Fruit fly (Drosophila melanogaster) whole organism, prepupa: ENCODE results near the gene RhoGEF64C.

Source experiments
- CG10631 ChIP-seq: fragments of 200-800 bp; sonication (Bioruptor generic); optimal IDR thresholded peaks from 2 replicates; lab custom pipeline; 2016; ENCODE audit warnings: missing biosample characterization, missing genetic modification characterization
- CG10669 ChIP-seq: fragments of 200-800 bp; sonication (Bioruptor generic); optimal IDR thresholded peaks from 3 replicates; lab custom pipeline; 2018; ENCODE audit warnings: missing biosample characterization, mild to moderate bottlenecking, missing genetic modification characterization, moderate library complexity
- CG11294 ChIP-seq: fragments of 200-800 bp; sonication (Bioruptor generic); IDR thresholded peaks from 2 replicates; pipeline ENCODE4 v1.3.6; 2022; ENCODE audit warnings: missing biosample characterization, missing genetic modification characterization
- CG11762 ChIP-seq: fragments of 200-800 bp; sonication (Bioruptor generic); optimal IDR thresholded peaks from 3 replicates; lab custom pipeline; 2016; ENCODE audit warnings: missing biosample characterization, missing genetic modification characterization; ENCODE audit not compliant: insufficient read depth
- CG11902 ChIP-seq: fragments of 200-800 bp; sonication (Bioruptor generic); optimal IDR thresholded peaks from 3 replicates; lab custom pipeline; 2016; ENCODE audit warnings: missing biosample characterization, missing genetic modification characterization
- CG15336 ChIP-seq: fragments of 200-800 bp; sonication (Bioruptor generic); IDR thresholded peaks from 2 replicates; pipeline ENCODE4 v1.3.6; 2022; ENCODE audit warnings: missing biosample characterization, missing genetic modification characterization
- CG1621 ChIP-seq: fragments of 200-800 bp; sonication (Bioruptor generic); optimal IDR thresholded peaks from 3 replicates; lab custom pipeline; 2018; ENCODE audit warnings: missing biosample characterization, mild to moderate bottlenecking, missing genetic modification characterization
- CG16779 ChIP-seq: fragments of 200-800 bp; sonication (Bioruptor generic); optimal IDR thresholded peaks from 3 replicates; lab custom pipeline; 2017; ENCODE audit warnings: missing biosample characterization, mild to moderate bottlenecking, missing genetic modification characterization
- CG3032 ChIP-seq: fragments of 200-800 bp; optimal IDR thresholded peaks from 2 replicates; lab custom pipeline; 2019; ENCODE audit warnings: missing biosample characterization, mild to moderate bottlenecking, missing genetic modification characterization, moderate library complexity
- CG31627 ChIP-seq: fragments of 200-800 bp; sonication (Bioruptor generic); optimal IDR thresholded peaks from 3 replicates; lab custom pipeline; 2016; ENCODE audit warnings: missing biosample characterization, missing genetic modification characterization
- CG32006 ChIP-seq: fragments of 200-800 bp; sonication (Bioruptor generic); optimal IDR thresholded peaks from 3 replicates; lab custom pipeline; 2017; ENCODE audit warnings: missing biosample characterization, mild to moderate bottlenecking, missing genetic modification characterization
- CG34406 ChIP-seq: fragments of 200-800 bp; sonication (Bioruptor generic); optimal IDR thresholded peaks from 3 replicates; lab custom pipeline; 2016; ENCODE audit warnings: missing biosample characterization, missing genetic modification characterization
- CG3919 ChIP-seq: fragments of 200-800 bp; sonication (Bioruptor generic); optimal IDR thresholded peaks from 3 replicates; lab custom pipeline; 2016; ENCODE audit warnings: missing biosample characterization, missing genetic modification characterization
- CG4318 ChIP-seq: fragments of 200-800 bp; sonication (Bioruptor generic); optimal IDR thresholded peaks from 3 replicates; lab custom pipeline; 2017; ENCODE audit warnings: missing biosample characterization, mild to moderate bottlenecking, missing genetic modification characterization
- CG6163 ChIP-seq: fragments of 200-800 bp; sonication (Bioruptor generic); IDR thresholded peaks from 3 replicates; pipeline ENCODE4 v1.3.6; 2022; ENCODE audit warnings: missing biosample characterization, missing genetic modification characterization
- CG6276 ChIP-seq: fragments of 200-800 bp; sonication (Bioruptor generic); optimal IDR thresholded peaks from 2 replicates; lab custom pipeline; 2017; ENCODE audit warnings: missing biosample characterization, mild to moderate bottlenecking, missing genetic modification characterization
- CG6792 ChIP-seq: fragments of 200-800 bp; sonication (Bioruptor generic); optimal IDR thresholded peaks from 3 replicates; lab custom pipeline; 2016; ENCODE audit warnings: missing biosample characterization, missing genetic modification characterization
- CG6808 ChIP-seq: fragments of 200-800 bp; sonication (Bioruptor generic); optimal IDR thresholded peaks from 3 replicates; lab custom pipeline; 2017; ENCODE audit warnings: missing biosample characterization, missing genetic modification characterization, mild to moderate bottlenecking, moderate library complexity, missing genetic modification reagents
- CG6854 ChIP-seq: fragments of 200-800 bp; sonication (Bioruptor generic); optimal IDR thresholded peaks from 2 replicates; lab custom pipeline; 2017; ENCODE audit warnings: missing biosample characterization, mild to moderate bottlenecking, missing genetic modification characterization
- CG7368 ChIP-seq: fragments of 200-800 bp; sonication (Bioruptor generic); optimal IDR thresholded peaks from 3 replicates; lab custom pipeline; 2016; ENCODE audit warnings: missing biosample characterization, missing genetic modification characterization
- CG8119 ChIP-seq: fragments of 200-800 bp; sonication (Bioruptor generic); IDR thresholded peaks from 3 replicates; pipeline ENCODE4 v1.3.6; 2022; ENCODE audit warnings: missing biosample characterization, missing genetic modification characterization
- CG8319 ChIP-seq: fragments of 200-800 bp; sonication (Bioruptor generic); optimal IDR thresholded peaks from 3 replicates; lab custom pipeline; 2016; ENCODE audit warnings: missing biosample characterization, missing genetic modification characterization
- CG9139 ChIP-seq: fragments of 200-800 bp; sonication (Bioruptor generic); optimal IDR thresholded peaks from 3 replicates; lab custom pipeline; 2017; ENCODE audit warnings: missing biosample characterization, mild to moderate bottlenecking, missing genetic modification characterization
- Eip75B ChIP-seq: fragments of 200-800 bp; sonication (Bioruptor generic); optimal IDR thresholded peaks from 3 replicates; lab custom pipeline; 2016; ENCODE audit warnings: missing biosample characterization, missing genetic modification characterization
- Eip78C ChIP-seq: fragments of 200-800 bp; sonication (Bioruptor generic); peaks from one replicate; lab custom pipeline; 2016; ENCODE audit warnings: missing biosample characterization, missing genetic modification characterization
- Eip93F ChIP-seq: fragments of 200-800 bp; sonication (Bioruptor generic); optimal IDR thresholded peaks from 2 replicates; lab custom pipeline; 2016; ENCODE audit warnings: missing biosample characterization, mild to moderate bottlenecking, missing genetic modification characterization
- Ets21C ChIP-seq: fragments of 200-800 bp; sonication (Bioruptor generic); optimal IDR thresholded peaks from 3 replicates; lab custom pipeline; 2016; ENCODE audit warnings: missing biosample characterization, missing genetic modification characterization
- Ets96B ChIP-seq: fragments of 200-800 bp; optimal IDR thresholded peaks from 2 replicates; lab custom pipeline; 2019; ENCODE audit warnings: missing biosample characterization, mild to moderate bottlenecking, missing genetic modification characterization, moderate library complexity
- Gug ChIP-seq: fragments of 200-800 bp; sonication (Bioruptor generic); IDR thresholded peaks from 2 replicates; pipeline ENCODE4 v1.3.6; 2022; ENCODE audit warnings: missing biosample characterization, missing genetic modification characterization
- Hr39 ChIP-seq: fragments of 200-800 bp; sonication (Bioruptor generic); optimal IDR thresholded peaks from 2 replicates; lab custom pipeline; 2016; ENCODE audit warnings: missing biosample characterization, missing genetic modification characterization
- Hr4 ChIP-seq: fragments of 200-800 bp; sonication (Bioruptor generic); optimal IDR thresholded peaks from 3 replicates; lab custom pipeline; 2016; ENCODE audit warnings: missing biosample characterization, missing genetic modification characterization
- Lpt ChIP-seq: fragments of 200-800 bp; sonication (Bioruptor generic); optimal IDR thresholded peaks from 3 replicates; lab custom pipeline; 2016; ENCODE audit warnings: missing biosample characterization, missing genetic modification characterization
- Met ChIP-seq: fragments of 200-800 bp; sonication (Bioruptor generic); optimal IDR thresholded peaks from 3 replicates; lab custom pipeline; 2016; ENCODE audit warnings: missing biosample characterization, missing genetic modification characterization
- OdsH ChIP-seq: fragments of 200-800 bp; sonication (Bioruptor generic); optimal IDR thresholded peaks from 3 replicates; lab custom pipeline; 2016; ENCODE audit warnings: missing biosample characterization, missing genetic modification characterization
- Smox ChIP-seq: fragments of 200-800 bp; sonication (Bioruptor generic); optimal IDR thresholded peaks from 3 replicates; lab custom pipeline; 2016; ENCODE audit warnings: missing biosample characterization, missing genetic modification characterization
- Sox102F ChIP-seq: fragments of 200-800 bp; sonication (Bioruptor generic); optimal IDR thresholded peaks from 2 replicates; lab custom pipeline; 2016; ENCODE audit warnings: missing biosample characterization, mild to moderate bottlenecking, missing genetic modification characterization
- Sox14 ChIP-seq: fragments of 200-800 bp; sonication (Bioruptor generic); optimal IDR thresholded peaks from 3 replicates; lab custom pipeline; 2016; ENCODE audit warnings: missing biosample characterization, missing genetic modification characterization
- Sox15 ChIP-seq: fragments of 200-800 bp; sonication (Bioruptor generic); optimal IDR thresholded peaks from 3 replicates; lab custom pipeline; 2016; ENCODE audit warnings: missing biosample characterization, missing genetic modification characterization
- achi ChIP-seq: fragments of 200-800 bp; sonication (Bioruptor generic); optimal IDR thresholded peaks from 3 replicates; lab custom pipeline; 2016; ENCODE audit warnings: missing biosample characterization, missing genetic modification characterization
- acj6 ChIP-seq: fragments of 200-800 bp; sonication (Bioruptor generic); optimal IDR thresholded peaks from 3 replicates; lab custom pipeline; 2016; ENCODE audit warnings: missing biosample characterization, missing genetic modification characterization
- cyc ChIP-seq: fragments of 200-800 bp; sonication (Bioruptor generic); optimal IDR thresholded peaks from 3 replicates; lab custom pipeline; 2016; ENCODE audit warnings: missing biosample characterization, missing genetic modification characterization
- dac ChIP-seq: fragments of 200-800 bp; sonication (Bioruptor generic); optimal IDR thresholded peaks from 2 replicates; lab custom pipeline; 2017; ENCODE audit warnings: missing biosample characterization, mild to moderate bottlenecking, missing genetic modification characterization
- dsx ChIP-seq: fragments of 200-800 bp; optimal IDR thresholded peaks from 3 replicates; lab custom pipeline; 2019; ENCODE audit warnings: missing biosample characterization, mild to moderate bottlenecking, missing genetic modification characterization, moderate library complexity; ENCODE audit not compliant: poor library complexity, severe bottlenecking
- eg ChIP-seq: fragments of 200-800 bp; sonication (Bioruptor generic); IDR thresholded peaks from 3 replicates; pipeline ENCODE4 v1.3.6; 2022; ENCODE audit warnings: missing biosample characterization, missing genetic modification characterization
- fd59A ChIP-seq: fragments of 200-800 bp; sonication (Bioruptor generic); optimal IDR thresholded peaks from 2 replicates; lab custom pipeline; 2017; ENCODE audit warnings: missing biosample characterization, mild to moderate bottlenecking, missing genetic modification characterization, missing genetic modification reagents
- lz ChIP-seq: fragments of 200-800 bp; sonication (Bioruptor generic); optimal IDR thresholded peaks from 3 replicates; lab custom pipeline; 2016; ENCODE audit warnings: missing biosample characterization, missing genetic modification characterization
- net ChIP-seq: fragments of 200-800 bp; sonication (Bioruptor generic); optimal IDR thresholded peaks from 3 replicates; lab custom pipeline; 2016; ENCODE audit warnings: missing biosample characterization, missing genetic modification characterization
- pdm3 ChIP-seq: fragments of 200-800 bp; sonication (Bioruptor generic); optimal IDR thresholded peaks from 3 replicates; lab custom pipeline; 2016; ENCODE audit warnings: missing biosample characterization, missing genetic modification characterization
- salr ChIP-seq, 2 experiments: fragments of 200-800 bp; sonication (Bioruptor generic); optimal IDR thresholded peaks; 3 replicates each; lab custom pipeline; 2016 to 2018; ENCODE audit warnings: missing biosample characterization in 2 of 2, missing genetic modification characterization in 2 of 2, mild to moderate bottlenecking in 1 of 2
- spab ChIP-seq: fragments of 200-800 bp; sonication (Bioruptor generic); optimal IDR thresholded peaks from 2 replicates; lab custom pipeline; 2017; ENCODE audit warnings: missing biosample characterization, mild to moderate bottlenecking, missing genetic modification characterization, missing genetic modification reagents
- ss ChIP-seq, 2 experiments: fragments of 200-800 bp; sonication (Bioruptor generic); optimal IDR thresholded peaks; 2 replicates in 1 of 2; 3 replicates in 1 of 2; lab custom pipeline; 2017 to 2018; ENCODE audit warnings: mild to moderate bottlenecking in 2 of 2, missing biosample characterization in 2 of 2, missing genetic modification characterization in 2 of 2, moderate library complexity in 1 of 2
- svp ChIP-seq: fragments of 200-800 bp; sonication (Bioruptor generic); peaks from one replicate; lab custom pipeline; 2016; ENCODE audit warnings: missing biosample characterization, missing genetic modification characterization
- topi ChIP-seq: fragments of 200-800 bp; sonication (Bioruptor generic); optimal IDR thresholded peaks from 3 replicates; lab custom pipeline; 2016; ENCODE audit warnings: missing biosample characterization, missing genetic modification characterization

RhoGEF64C gene

dm6 chr3L:4721886-4722285, 29.3 kb downstream of the RhoGEF64C start:
- TF ChIP-seq cyc: no peak
- peak; percentile 89 for TF ChIP-seq CG6276
- peak; percentile 83 for TF ChIP-seq Lpt (GFP tag; lab: Kevin White, UChicago)
- TF ChIP-seq CG9139: no peak
- peak; percentile 30 for TF ChIP-seq topi (GFP tag; lab: Kevin White, UChicago)
- TF ChIP-seq CG11762 (GFP tag; lab: Kevin White, UChicago): peak; percentile 55
- TF ChIP-seq Met: no peak
- peak; percentile 60 for TF ChIP-seq CG16779 (tag; lab: Kevin White, UChicago)
- peak; percentile 82 for TF ChIP-seq CG3919 (GFP tag; lab: Kevin White, UChicago)
- peak; percentile 58 for TF ChIP-seq svp (GFP tag; lab: Kevin White, UChicago)
- peak; percentile 36 for TF ChIP-seq fd59A (GFP tag; lab: Kevin White, UChicago)
- no peak for TF ChIP-seq Eip93F
- peak; percentile 21 for TF ChIP-seq Sox14 (GFP tag; lab: Kevin White, UChicago)
- TF ChIP-seq CG8319 (GFP tag; lab: Kevin White, UChicago): peak; percentile 17
- TF ChIP-seq acj6 (GFP tag; lab: Kevin White, UChicago): peak; percentile 76
- peak; percentile 60 for TF ChIP-seq spab
- TF ChIP-seq Gug (GFP tag; lab: Robert Waterston, UW): peak; percentile 89
- TF ChIP-seq CG3032: peak; percentile 68
- peak; percentile 82 for TF ChIP-seq Hr4
- peak; percentile 36 to 37 for TF ChIP-seq ss (GFP tag; optimal IDR thresholded peaks at IDR 0.05; lab: Kevin White, UChicago)
- TF ChIP-seq CG7368: peak; percentile 42
- TF ChIP-seq CG32006 (GFP tag; lab: Kevin White, UChicago): peak; percentile 91
- peak; percentile 90 for TF ChIP-seq CG6163 (GFP tag; lab: Robert Waterston, UW)
- peak; percentile 82 for TF ChIP-seq CG4318 (GFP tag; lab: Kevin White, UChicago)
- peak; percentile 48 for TF ChIP-seq dsx
- TF ChIP-seq Eip78C: peak; percentile 94
- TF ChIP-seq OdsH (GFP tag; lab: Kevin White, UChicago): peak; percentile 84
- peak; percentile 75 for TF ChIP-seq CG11294 (GFP tag; lab: Robert Waterston, UW)
- TF ChIP-seq CG6854 (GFP tag; lab: Kevin White, UChicago): no peak
- TF ChIP-seq CG6792 (GFP tag; lab: Kevin White, UChicago): peak; percentile 68
- TF ChIP-seq salr (GFP tag; optimal IDR thresholded peaks at IDR 0.05; lab: Kevin White, UChicago): peak in 1 of 2 experiments; percentile 75
- peak; percentile 80 for TF ChIP-seq CG10631
- TF ChIP-seq dac (GFP tag; lab: Kevin White, UChicago): peak; percentile 74
- TF ChIP-seq Smox (GFP tag; lab: Kevin White, UChicago): no peak
- TF ChIP-seq achi (GFP tag; lab: Kevin White, UChicago): peak; percentile 80
- TF ChIP-seq CG34406 (GFP tag; lab: Kevin White, UChicago): peak; percentile 68
- TF ChIP-seq CG11902 (GFP tag; lab: Kevin White, UChicago): no peak
- peak; percentile 93 for TF ChIP-seq eg
- peak; percentile 31 for TF ChIP-seq CG1621 (tag; lab: Kevin White, UChicago)
- peak; percentile 94 for TF ChIP-seq CG15336 (GFP tag; lab: Robert Waterston, UW)
- TF ChIP-seq Ets96B (tag; lab: Kevin White, UChicago): peak; percentile 60
- TF ChIP-seq CG6808: peak; percentile 23
- TF ChIP-seq Sox15 (GFP tag; lab: Kevin White, UChicago): peak; percentile 0
- no peak for TF ChIP-seq Ets21C (GFP tag; lab: Kevin White, UChicago)
- TF ChIP-seq pdm3 (GFP tag; lab: Kevin White, UChicago): peak; percentile 68
- peak; percentile 76 for TF ChIP-seq net (GFP tag; lab: Kevin White, UChicago)
- TF ChIP-seq Eip75B: peak; percentile 72
- TF ChIP-seq Sox102F (GFP tag; lab: Kevin White, UChicago): no peak
- no peak for TF ChIP-seq CG31627
- no peak for TF ChIP-seq lz
- peak; percentile 92 for TF ChIP-seq CG8119
- TF ChIP-seq Hr39 (GFP tag; lab: Kevin White, UChicago): no peak
- peak; percentile 40 for TF ChIP-seq CG10669 (GFP tag; lab: Kevin White, UChicago)
